Fruit fly (Drosophila melanogaster): ENCODE measurements around the gene chb.
A peak's percentile ranks its signal among the peaks of the same experiment; 100 is the strongest.

chb gene

DNA sequence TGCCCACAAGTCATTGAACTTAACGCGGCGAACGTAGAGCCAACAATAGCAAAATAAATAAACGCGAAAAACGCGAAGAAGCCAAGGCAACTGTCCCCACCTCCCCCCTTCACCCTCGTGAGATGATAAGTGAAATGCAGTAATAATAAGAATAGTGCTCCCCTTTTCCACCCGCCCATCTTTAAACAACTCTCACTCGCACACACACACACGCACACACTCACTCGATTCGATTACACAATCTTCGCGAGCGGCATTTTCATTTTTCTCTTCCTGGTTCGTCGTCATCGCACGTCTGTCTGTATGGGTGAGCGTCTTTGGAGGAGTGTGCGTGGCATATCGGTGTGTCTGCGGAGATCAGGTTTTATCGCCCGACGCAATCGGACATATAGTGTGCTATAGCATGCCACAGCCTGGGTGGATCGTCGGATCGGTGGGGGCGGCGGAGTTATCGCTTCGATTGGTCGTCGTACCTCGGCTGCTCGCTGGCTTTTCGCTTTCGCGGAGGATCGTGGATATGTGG lies 52.1 kb downstream of the chb start (continued):
- TF ChIP-seq CG15336 (GFP tag; IDR thresholded peaks at IDR 0.05), result peak; percentile 21; the same call in 1 of the 2 replicates
- no peak for TF ChIP-seq Gug (GFP tag; IDR thresholded peaks at IDR 0.05)
- TF ChIP-seq fd59A (GFP tag; optimal IDR thresholded peaks at IDR 0.05), result no peak
- peak; percentile 17 for TF ChIP-seq CG34406 (GFP tag; optimal IDR thresholded peaks at IDR 0.05)
- no peak for TF ChIP-seq acj6 (GFP tag; optimal IDR thresholded peaks at IDR 0.05)
- TF ChIP-seq Lpt (GFP tag; optimal IDR thresholded peaks at IDR 0.05), result peak; percentile 79
- peak; percentile 31 for TF ChIP-seq Sox102F (GFP tag; optimal IDR thresholded peaks at IDR 0.05)
- no peak for TF ChIP-seq pdm3 (GFP tag; optimal IDR thresholded peaks at IDR 0.05)

- TF ChIP-seq Lpt (GFP tag; optimal IDR thresholded peaks at IDR 0.05), result peak; percentile 9
- TF ChIP-seq dac (GFP tag; optimal IDR thresholded peaks at IDR 0.05), result no peak
- TF ChIP-seq Eip78C (GFP tag), result peak; percentile 62
- TF ChIP-seq CG10631 (GFP tag; optimal IDR thresholded peaks at IDR 0.05), result no peak
- TF ChIP-seq CG6163 (GFP tag; IDR thresholded peaks at IDR 0.05), result 0 out of 3 replicates have a peak, but pooled peaks have one; percentile 27
Measured at dm6 chr3L:21225642-21226041, 53.0 kb downstream of the chb start.

- TF ChIP-seq CG6163 (GFP tag; IDR thresholded peaks at IDR 0.05) (0 out of 3 replicates have a peak, but pooled peaks have one; percentile 12), CG6276 (GFP tag; optimal IDR thresholded peaks at IDR 0.05) (peak; percentile 17), ss (GFP tag; optimal IDR thresholded peaks at IDR 0.05) (no peak), CG3919 (GFP tag; optimal IDR thresholded peaks at IDR 0.05) (no peak), Eip78C (GFP tag) (peak; percentile 30), Gug (GFP tag; IDR thresholded peaks at IDR 0.05) (peak; percentile 34; the same call in 1 of the 2 replicates)
Measured at dm6 chr3L:21226309-21226708, 53.7 kb downstream of the chb start, which contains the start of gene Eip78C. Eip78C (plus strand) TSS chr3L:21226609.

DNA sequence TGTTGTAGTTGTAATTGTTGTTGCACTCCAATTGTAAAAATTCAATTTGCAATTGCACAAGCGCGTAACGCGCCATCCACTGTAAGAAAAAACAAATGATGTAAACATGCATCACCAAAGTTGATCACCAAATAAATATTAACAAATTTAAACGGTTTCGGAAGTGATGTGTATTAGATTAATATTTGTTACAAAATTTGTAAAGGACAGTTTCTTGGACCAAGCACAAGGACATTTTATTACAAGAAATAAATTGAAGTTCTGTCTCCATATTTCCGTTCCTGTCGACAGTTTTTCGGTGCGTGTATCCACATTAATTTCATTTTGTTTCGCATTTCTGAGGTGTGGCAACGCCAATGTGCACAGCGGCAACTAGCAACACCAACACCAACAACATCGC lies 57.1 kb downstream of the chb start:
- peak; percentile 60 for TF ChIP-seq CG6163 (GFP tag; IDR thresholded peaks at IDR 0.05)
- no peak for TF ChIP-seq lz (GFP tag; optimal IDR thresholded peaks at IDR 0.05)
- no peak for TF ChIP-seq esn (GFP tag; optimal IDR thresholded peaks at IDR 0.05)
- TF ChIP-seq spab (GFP tag; optimal IDR thresholded peaks at IDR 0.05), result no peak
- no peak for TF ChIP-seq Hr38 (GFP tag; optimal IDR thresholded peaks at IDR 0.05)
- no peak for TF ChIP-seq Blimp-1 (GFP tag; optimal IDR thresholded peaks at IDR 0.05)
- no peak for TF ChIP-seq svp (GFP tag)
- no peak for TF ChIP-seq ss (GFP tag; optimal IDR thresholded peaks at IDR 0.05)
- no peak for TF ChIP-seq CG9139 (GFP tag; optimal IDR thresholded peaks at IDR 0.05)
- TF ChIP-seq Smox (GFP tag; optimal IDR thresholded peaks at IDR 0.05), result no peak
- no peak for TF ChIP-seq fd85E (GFP tag; optimal IDR thresholded peaks at IDR 0.05)
- no peak for TF ChIP-seq CG6808 (GFP tag; optimal IDR thresholded peaks at IDR 0.05)
- peak; percentile 12 for TF ChIP-seq CG16779 (tag; optimal IDR thresholded peaks at IDR 0.05)
- TF ChIP-seq CG8319 (GFP tag; optimal IDR thresholded peaks at IDR 0.05), result no peak
- TF ChIP-seq eg (GFP tag; IDR thresholded peaks at IDR 0.05), result peak; percentile 82
- TF ChIP-seq CG3919 (GFP tag; optimal IDR thresholded peaks at IDR 0.05), result peak; percentile 29
- no peak for TF ChIP-seq CG7368 (GFP tag; optimal IDR thresholded peaks at IDR 0.05)
- TF ChIP-seq CG34406 (GFP tag; optimal IDR thresholded peaks at IDR 0.05), result no peak
- peak; percentile 90 for TF ChIP-seq CG32006 (GFP tag; optimal IDR thresholded peaks at IDR 0.05)
- peak; percentile 88 for TF ChIP-seq CG6276 (GFP tag; optimal IDR thresholded peaks at IDR 0.05)
- no peak for TF ChIP-seq vri (GFP tag; optimal IDR thresholded peaks at IDR 0.05)
- no peak for TF ChIP-seq CG11902 (GFP tag; optimal IDR thresholded peaks at IDR 0.05)
- TF ChIP-seq Gug (GFP tag; IDR thresholded peaks at IDR 0.05), result peak; percentile 62
- peak; percentile 89 for TF ChIP-seq Eip78C (GFP tag)
- TF ChIP-seq Ets21C (GFP tag; optimal IDR thresholded peaks at IDR 0.05), result no peak
- TF ChIP-seq CG10669 (GFP tag; optimal IDR thresholded peaks at IDR 0.05), result no peak
- no peak for TF ChIP-seq Sox15 (GFP tag; optimal IDR thresholded peaks at IDR 0.05)
- TF ChIP-seq CG3032 (tag; optimal IDR thresholded peaks at IDR 0.05), result no peak
- TF ChIP-seq fkh (GFP tag; optimal IDR thresholded peaks at IDR 0.05), result no peak
- no peak for TF ChIP-seq CG8632 (GFP tag; optimal IDR thresholded peaks at IDR 0.05)
- no peak for TF ChIP-seq Eip75B (GFP tag; optimal IDR thresholded peaks at IDR 0.05)
- TF ChIP-seq pdm3 (GFP tag; optimal IDR thresholded peaks at IDR 0.05), result peak; percentile 57
- no peak for TF ChIP-seq CG10631 (GFP tag; optimal IDR thresholded peaks at IDR 0.05)
- no peak for TF ChIP-seq fd59A (GFP tag; optimal IDR thresholded peaks at IDR 0.05)
- peak; percentile 11 for TF ChIP-seq Sox14 (GFP tag; optimal IDR thresholded peaks at IDR 0.05)
- TF ChIP-seq salr (GFP tag; optimal IDR thresholded peaks at IDR 0.05), result peak in 1 of 2 experiments; percentile 69
- TF ChIP-seq OdsH (GFP tag; optimal IDR thresholded peaks at IDR 0.05), result peak; percentile 52
- peak; percentile 78 for TF ChIP-seq dac (GFP tag; optimal IDR thresholded peaks at IDR 0.05)
- TF ChIP-seq Met (GFP tag; optimal IDR thresholded peaks at IDR 0.05), result no peak
- TF ChIP-seq acj6 (GFP tag; optimal IDR thresholded peaks at IDR 0.05), result no peak

Measured in whole organism, prepupa.